Worm (Caenorhabditis elegans) whole organism, L1 larva: ENCODE data around the gene nhr-114.

Experiments used
- C04F5.9 ChIP-seq: sonication (generic microtip); optimal IDR thresholded peaks from 2 replicates; lab custom pipeline; 2016; ENCODE audit warnings: missing genetic modification characterization, missing compliant biosample characterization
- F16B12.6 ChIP-seq: fragments of 150-350 bp; optimal IDR thresholded peaks from 2 replicates; lab custom pipeline; 2014; ENCODE audit warnings: missing biosample characterization, missing genetic modification characterization
- ceh-63 ChIP-seq: fragments of 200-800 bp; sonication (Bioruptor generic); optimal IDR thresholded peaks from 2 replicates; lab custom pipeline; 2018; ENCODE audit warnings: mild to moderate bottlenecking, missing genetic modification characterization, missing compliant biosample characterization
- ceh-90 ChIP-seq: sonication (generic microtip); optimal IDR thresholded peaks from 2 replicates; lab custom pipeline; 2016; ENCODE audit warnings: missing genetic modification characterization, missing compliant biosample characterization
- ces-1 ChIP-seq: fragments of 150-350 bp; optimal IDR thresholded peaks from 2 replicates; lab custom pipeline; 2014; ENCODE audit warnings: missing biosample characterization, missing genetic modification reagents, missing genetic modification characterization
- dpl-1 ChIP-seq, 3 experiments: fragments of 150-350 bp in 2 of 3; sonication (generic microtip) in 1 of 3; optimal IDR thresholded peaks; 2 replicates each; lab custom pipeline; 2014 to 2017; ENCODE audit warnings: missing biosample characterization in 3 of 3, missing genetic modification characterization in 3 of 3, missing genetic modification reagents in 3 of 3
- dsc-1 ChIP-seq: sonication (generic microtip); optimal IDR thresholded peaks from 2 replicates; lab custom pipeline; 2016; ENCODE audit warnings: mild to moderate bottlenecking, missing genetic modification characterization, missing compliant biosample characterization
- efl-3 ChIP-seq: fragments of 200-800 bp; sonication (Bioruptor generic); optimal IDR thresholded peaks from 2 replicates; lab custom pipeline; 2018; ENCODE audit warnings: mild to moderate bottlenecking, missing genetic modification characterization, missing compliant biosample characterization
- egl-13 ChIP-seq: sonication (generic microtip); optimal IDR thresholded peaks from 2 replicates; lab custom pipeline; 2016; ENCODE audit warnings: missing genotype, missing genetic modification reagents, missing genetic modification characterization, missing compliant biosample characterization
- elt-2 ChIP-seq: sonication (generic microtip); optimal IDR thresholded peaks from 2 replicates; lab custom pipeline; 2016; ENCODE audit warnings: missing genetic modification characterization, mild to moderate bottlenecking, inconsistent platforms, missing compliant biosample characterization, missing genetic modification reagents
- fkh-10 ChIP-seq: sonication (generic microtip); optimal IDR thresholded peaks from 2 replicates; lab custom pipeline; 2017; ENCODE audit warnings: missing biosample characterization, missing genetic modification reagents, missing genetic modification characterization
- fos-1 ChIP-seq: fragments of 150-350 bp; optimal IDR thresholded peaks from 2 replicates; lab custom pipeline; 2014; ENCODE audit warnings: missing biosample characterization, missing genetic modification characterization
- grh-1 ChIP-seq: fragments of 200-800 bp; sonication (Bioruptor generic); IDR thresholded peaks from 2 replicates; pipeline ENCODE4 v1.3.6; 2022; ENCODE audit warnings: missing genetic modification reagents, missing genetic modification characterization, missing compliant biosample characterization
- hlh-17 ChIP-seq: fragments of 200-800 bp; sonication (Bioruptor generic); optimal IDR thresholded peaks from 2 replicates; lab custom pipeline; 2018; ENCODE audit warnings: missing genetic modification characterization, mild to moderate bottlenecking, missing compliant biosample characterization, moderate library complexity, borderline replicate concordance
- hlh-4 ChIP-seq: sonication (generic microtip); optimal IDR thresholded peaks from 2 replicates; lab custom pipeline; 2016; ENCODE audit warnings: mild to moderate bottlenecking, missing genetic modification characterization, missing compliant biosample characterization
- isw-1 ChIP-seq: fragments of 200-800 bp; sonication (Bioruptor generic); IDR thresholded peaks from 2 replicates; pipeline ENCODE4 v1.3.6; 2022; ENCODE audit warnings: missing genetic modification characterization, missing compliant biosample characterization
- lin-14 ChIP-seq: fragments of 200-800 bp; sonication (Bioruptor generic); optimal IDR thresholded peaks from 2 replicates; lab custom pipeline; 2018; ENCODE audit warnings: mild to moderate bottlenecking, missing genetic modification characterization, moderate library complexity, missing compliant biosample characterization
- lin-35 ChIP-seq, 2 experiments: fragments of 150-350 bp; optimal IDR thresholded peaks; 2 replicates each; lab custom pipeline; 2014; ENCODE audit warnings: missing biosample characterization in 2 of 2, missing genetic modification characterization in 2 of 2, missing genetic modification reagents in 2 of 2
- lsy-2 ChIP-seq, 2 experiments: fragments of 150-350 bp; optimal IDR thresholded peaks; 2 replicates each; lab custom pipeline; 2014; ENCODE audit warnings: missing biosample characterization in 2 of 2, missing genetic modification characterization in 2 of 2
- mdl-1 ChIP-seq, 2 experiments: fragments of 150-350 bp; optimal IDR thresholded peaks; 2 replicates each; lab custom pipeline; 2014 to 2017; ENCODE audit warnings: missing biosample characterization in 2 of 2, missing genetic modification characterization in 2 of 2, inconsistent platforms in 1 of 2
- mef-2 ChIP-seq: fragments of 150-350 bp; optimal IDR thresholded peaks from 2 replicates; lab custom pipeline; 2014; ENCODE audit warnings: missing biosample characterization, missing genetic modification characterization
- nhr-19 ChIP-seq: fragments of 200-800 bp; sonication (Bioruptor generic); conservative IDR thresholded peaks from 2 replicates; pipeline ENCODE4 v1.3.6; 2022; ENCODE audit warnings: missing genetic modification characterization, missing compliant biosample characterization
- nhr-20 ChIP-seq: sonication (generic microtip); optimal IDR thresholded peaks from 2 replicates; lab custom pipeline; 2016; ENCODE audit warnings: mild to moderate bottlenecking, missing genetic modification characterization, missing compliant biosample characterization
- nhr-28 ChIP-seq: fragments of 150-350 bp; optimal IDR thresholded peaks from 2 replicates; lab custom pipeline; 2014; ENCODE audit warnings: missing biosample characterization, missing genetic modification characterization
- nhr-71 ChIP-seq: sonication (generic microtip); optimal IDR thresholded peaks from 2 replicates; lab custom pipeline; 2016; ENCODE audit warnings: mild to moderate bottlenecking, missing genetic modification characterization, moderate library complexity, missing compliant biosample characterization
- nhr-76 ChIP-seq: sonication (generic microtip); optimal IDR thresholded peaks from 2 replicates; lab custom pipeline; 2017; ENCODE audit warnings: missing biosample characterization, missing genetic modification characterization
- nhr-84 ChIP-seq: sonication (generic microtip); optimal IDR thresholded peaks from 2 replicates; lab custom pipeline; 2017; ENCODE audit warnings: missing biosample characterization, missing genetic modification characterization
- rnt-1 ChIP-seq: sonication (generic microtip); optimal IDR thresholded peaks from 2 replicates; lab custom pipeline; 2016; ENCODE audit warnings: mild to moderate bottlenecking, missing genetic modification characterization, moderate library complexity, missing compliant biosample characterization
- snpc-4 ChIP-seq: fragments of 150-350 bp; optimal IDR thresholded peaks from 2 replicates; lab custom pipeline; 2014; ENCODE audit warnings: missing biosample characterization, missing genetic modification characterization
- snu-23 ChIP-seq: sonication (generic microtip); optimal IDR thresholded peaks from 2 replicates; lab custom pipeline; 2016; ENCODE audit warnings: missing genetic modification characterization, missing compliant biosample characterization
- swsn-7 ChIP-seq: sonication (generic microtip); optimal IDR thresholded peaks from 2 replicates; lab custom pipeline; 2016; ENCODE audit warnings: missing genetic modification characterization, missing compliant biosample characterization
- tbx-2 ChIP-seq: sonication (generic microtip); optimal IDR thresholded peaks from 2 replicates; lab custom pipeline; 2016; ENCODE audit warnings: missing genetic modification characterization, missing compliant biosample characterization
- tlp-1 ChIP-seq: fragments of 150-350 bp; optimal IDR thresholded peaks from 2 replicates; lab custom pipeline; 2014; ENCODE audit warnings: missing biosample characterization, missing genetic modification characterization
- unc-130 ChIP-seq: fragments of 150-350 bp; optimal IDR thresholded peaks from 2 replicates; lab custom pipeline; 2017; ENCODE audit warnings: missing biosample characterization, missing genetic modification characterization, inconsistent platforms
- unc-30 ChIP-seq: sonication (generic microtip); optimal IDR thresholded peaks from 2 replicates; lab custom pipeline; 2017; ENCODE audit warnings: missing biosample characterization, missing genetic modification characterization
- unc-62 ChIP-seq: fragments of 150-350 bp; optimal IDR thresholded peaks from 2 replicates; lab custom pipeline; 2014; ENCODE audit warnings: missing biosample characterization, missing genetic modification reagents, missing genetic modification characterization
- xbp-1 ChIP-seq: sonication (generic microtip); optimal IDR thresholded peaks from 2 replicates; lab custom pipeline; 2016; ENCODE audit warnings: missing genetic modification characterization, missing compliant biosample characterization
- zag-1 ChIP-seq: fragments of 150-350 bp; optimal IDR thresholded peaks from 2 replicates; lab custom pipeline; 2014; ENCODE audit warnings: missing biosample characterization, missing genetic modification characterization
- zip-4 ChIP-seq: fragments of 200-800 bp; sonication (Bioruptor generic); optimal IDR thresholded peaks from 2 replicates; lab custom pipeline; 2018; ENCODE audit warnings: mild to moderate bottlenecking, missing genetic modification characterization, moderate library complexity, missing compliant biosample characterization
- ztf-11 ChIP-seq, 2 experiments: sonication (generic microtip); optimal IDR thresholded peaks; 2 replicates each; lab custom pipeline; 2016 to 2017; ENCODE audit warnings: missing genetic modification characterization in 2 of 2, missing biosample characterization in 1 of 2, missing compliant biosample characterization in 1 of 2

Gene nhr-114

DNA sequence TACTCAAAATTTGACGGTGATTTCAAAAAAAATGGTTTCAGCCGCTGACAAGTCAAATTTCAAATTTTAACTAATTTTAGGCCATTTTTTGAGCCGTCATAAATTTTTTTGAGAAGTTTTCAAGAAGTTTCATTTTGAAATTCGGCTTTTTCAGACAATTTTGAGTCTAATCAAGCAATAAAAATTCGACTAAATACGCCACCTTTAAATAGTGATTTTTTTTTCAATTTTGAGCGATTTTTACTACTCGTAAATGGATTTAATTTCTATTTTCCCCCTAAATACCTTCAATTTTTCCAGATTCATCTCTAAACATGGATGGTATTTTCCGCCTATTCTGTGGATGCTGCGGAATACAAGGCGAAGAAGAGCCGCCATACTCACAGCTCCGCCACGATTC, 42.8 kb upstream of the nhr-114 start, which contains the start of gene Y45G5AL.1:
TSS of gene Y45G5AL.1 (plus strand) at position 301 of the 400 bp plus-strand sequence.
- no peak for TF ChIP-seq snpc-4 (tag; lab: Kevin White, UChicago)
- TF ChIP-seq isw-1 (GFP tag; lab: Robert Waterston, UW): no peak

ce11 chrV:4151400-4151799, 35.6 kb upstream of the nhr-114 start:
- TF ChIP-seq elt-2 (tag; lab: Kevin White, UChicago): no peak
- no peak for TF ChIP-seq xbp-1
- no peak for TF ChIP-seq nhr-19 (GFP tag; lab: Robert Waterston, UW)
- no peak for TF ChIP-seq zag-1 (tag; lab: Kevin White, UChicago)
- no peak for TF ChIP-seq dpl-1 (GFP tag; optimal IDR thresholded peaks at IDR 0.05; lab: Kevin White, UChicago)
- no peak for TF ChIP-seq tlp-1 (tag; lab: Kevin White, UChicago)
- no peak for TF ChIP-seq lin-35 (GFP tag; optimal IDR thresholded peaks at IDR 0.05; lab: Kevin White, UChicago)
- no peak for TF ChIP-seq nhr-76
- TF ChIP-seq unc-130 (tag; lab: Kevin White, UChicago): no peak
- TF ChIP-seq ces-1 (GFP tag; lab: Kevin White, UChicago): no peak
- no peak for TF ChIP-seq fkh-10 (GFP tag; lab: Kevin White, UChicago)
- TF ChIP-seq grh-1 (GFP tag; lab: Robert Waterston, UW): no peak
- TF ChIP-seq ceh-63 (GFP tag; lab: Kevin White, UChicago): no peak
- no peak for TF ChIP-seq efl-3 (GFP tag; lab: Kevin White, UChicago)
- no peak for TF ChIP-seq unc-30 (tag; lab: Kevin White, UChicago)

DNA sequence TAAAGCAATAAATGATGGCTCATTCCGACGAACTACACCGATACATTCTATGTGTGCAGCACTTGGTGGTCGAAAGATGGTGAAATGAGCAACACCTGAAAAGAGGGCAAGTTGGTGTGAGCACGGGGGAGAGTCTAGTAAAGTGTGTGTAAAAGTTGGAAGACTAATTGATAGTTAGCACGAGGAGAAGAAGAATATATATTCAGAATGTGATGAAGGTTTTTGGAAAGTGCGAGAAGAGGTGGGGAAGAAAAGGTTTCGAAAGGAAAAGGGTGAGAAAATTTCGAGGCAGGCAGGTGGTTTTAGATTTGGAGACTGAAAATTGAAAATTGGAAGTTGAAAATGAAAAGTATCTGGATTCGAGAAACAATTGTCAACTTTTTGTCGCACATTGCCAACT, 34.8 kb upstream of the nhr-114 start, which contains the start of gene Y45G5AM.6:
TSS of gene Y45G5AM.6 (minus strand) at position 101 of the 400 bp plus-strand sequence.
- TF ChIP-seq nhr-20 (tag; lab: Kevin White, UChicago) (no peak), zip-4 (no peak)
- TF ChIP-seq, all 84 proteins: peak for 0

ce11 chrV:4157291-4157690, 29.7 kb upstream of the nhr-114 start:
- TF ChIP-seq swsn-7 (tag; lab: Kevin White, UChicago) (peak; percentile 4), hlh-4 (no peak), nhr-71 (tag; lab: Kevin White, UChicago) (peak; percentile 64), lsy-2 (tag; optimal IDR thresholded peaks at IDR 0.05; lab: Kevin White, UChicago) (peak in 1 of 2 experiments; percentile 52), rnt-1 (tag; lab: Kevin White, UChicago) (peak; percentile 51), lin-14 (GFP tag; lab: Kevin White, UChicago) (peak; percentile 88), snu-23 (GFP tag; lab: Kevin White, UChicago) (peak; percentile 26), F16B12.6 (tag; lab: Kevin White, UChicago) (no peak), nhr-20 (tag; lab: Kevin White, UChicago) (peak; percentile 34), C04F5.9 (tag; lab: Kevin White, UChicago) (no peak)

- TF ChIP-seq xbp-1 (no peak), tbx-2 (tag; lab: Kevin White, UChicago) (no peak), nhr-84 (tag; lab: Kevin White, UChicago) (no peak), dsc-1 (tag; lab: Kevin White, UChicago) (no peak), nhr-28 (tag; lab: Kevin White, UChicago) (no peak), ztf-11 (tag; optimal IDR thresholded peaks at IDR 0.05; lab: Kevin White, UChicago) (no peak), F16B12.6 (tag; lab: Kevin White, UChicago) (no peak), ceh-63 (GFP tag; lab: Kevin White, UChicago) (no peak), mef-2 (tag; lab: Kevin White, UChicago) (no peak), unc-62 (GFP tag; lab: Kevin White, UChicago) (no peak), hlh-17 (GFP tag; lab: Kevin White, UChicago) (no peak), nhr-20 (tag; lab: Kevin White, UChicago) (no peak), egl-13 (tag; lab: Kevin White, UChicago) (no peak), hlh-4 (no peak), unc-30 (tag; lab: Kevin White, UChicago) (no peak), ceh-90 (tag; lab: Kevin White, UChicago) (no peak), fos-1 (tag; lab: Kevin White, UChicago) (no peak), mdl-1 (tag; optimal IDR thresholded peaks at IDR 0.05; lab: Kevin White, UChicago) (no peak), ces-1 (GFP tag; lab: Kevin White, UChicago) (no peak)
Measured at ce11 chrV:4160086-4160485, 26.9 kb upstream of the nhr-114 start, which contains the start of gene Y45G5AM.5. TSS of gene Y45G5AM.5 (plus strand) at chrV:4160386.
